Worm (Caenorhabditis elegans) whole organism, L1 larva: ENCODE results near the gene col-72.

Source experiments
- C34B4.2 ChIP-seq: sonication (generic microtip); optimal IDR thresholded peaks from 2 replicates; lab custom pipeline; 2017; ENCODE audit warnings: mild to moderate bottlenecking, missing genetic modification characterization, missing compliant biosample characterization
- Y116A8C.19 ChIP-seq: sonication (generic microtip); optimal IDR thresholded peaks from 2 replicates; lab custom pipeline; 2016; ENCODE audit warnings: missing compliant biosample characterization, missing genetic modification characterization, borderline replicate concordance
- nhr-28 ChIP-seq: fragments of 150-350 bp; optimal IDR thresholded peaks from 2 replicates; lab custom pipeline; 2014; ENCODE audit warnings: missing biosample characterization, missing genetic modification characterization
- zag-1 ChIP-seq: fragments of 150-350 bp; optimal IDR thresholded peaks from 2 replicates; lab custom pipeline; 2014; ENCODE audit warnings: missing biosample characterization, missing genetic modification characterization
- ztf-11 ChIP-seq, 2 experiments: sonication (generic microtip); optimal IDR thresholded peaks; 2 replicates each; lab custom pipeline; 2016 to 2017; ENCODE audit warnings: missing genetic modification characterization in 2 of 2, missing biosample characterization in 1 of 2, missing compliant biosample characterization in 1 of 2

- TF ChIP-seq nhr-28 (tag; lab: Kevin White, UChicago) = no peak
- TF ChIP-seq C34B4.2 = no peak
- TF ChIP-seq Y116A8C.19 (tag; lab: Kevin White, UChicago) = no peak
- TF ChIP-seq ztf-11 (tag; optimal IDR thresholded peaks at IDR 0.05; lab: Kevin White, UChicago) = no peak
- TF ChIP-seq zag-1 (tag; lab: Kevin White, UChicago) = no peak
Measured at ce11 chrII:3500373-3500772, 23.6 kb downstream of the col-72 start.
